Worm (Caenorhabditis elegans): Measurements from ENCODE around the gene ZK1240.2.

ce11 chrII:2292549-2292948, 30.6 kb upstream of the ZK1240.2 start:
- TF ChIP-seq blmp-1 (tag; optimal IDR thresholded peaks at IDR 0.05): no peak
- TF ChIP-seq lin-13 (tag; optimal IDR thresholded peaks at IDR 0.05): no peak
- TF ChIP-seq cnd-1 (tag; optimal IDR thresholded peaks at IDR 0.05): no peak
- no peak for TF ChIP-seq pha-4 (tag; optimal IDR thresholded peaks at IDR 0.05)
- TF ChIP-seq M03D4.4 (tag; optimal IDR thresholded peaks at IDR 0.05): no peak
- TF ChIP-seq snpc-4 (tag; optimal IDR thresholded peaks at IDR 0.05): no peak
- no peak for TF ChIP-seq bed-3 (GFP tag; optimal IDR thresholded peaks at IDR 0.05)
- no peak for TF ChIP-seq hlh-1 (tag; optimal IDR thresholded peaks at IDR 0.05)

Measured in whole organism, mixed stage, embryonic.